Fruit fly (Drosophila melanogaster) whole organism, adult: Measurements from ENCODE around the gene Or7a.

Experiments used
- CG11617 ChIP-seq: fragments of 200-800 bp; sonication (Bioruptor generic); optimal IDR thresholded peaks from 2 replicates; lab custom pipeline; 2017; ENCODE audit warnings: mild to moderate bottlenecking, missing biosample characterization, missing genetic modification reagents, missing genetic modification characterization
- CG12768 ChIP-seq: fragments of 200-800 bp; sonication (Bioruptor generic); optimal IDR thresholded peaks from 2 replicates; lab custom pipeline; 2017; ENCODE audit warnings: missing biosample characterization, missing genetic modification characterization, mild to moderate bottlenecking, moderate library complexity, missing genetic modification reagents
- CG14711 ChIP-seq: fragments of 200-800 bp; sonication (Bioruptor generic); optimal IDR thresholded peaks from 2 replicates; lab custom pipeline; 2018; ENCODE audit warnings: missing biosample characterization, mild to moderate bottlenecking, missing genetic modification characterization, moderate library complexity
- CG1620 ChIP-seq: fragments of 200-800 bp; sonication (Bioruptor generic); optimal IDR thresholded peaks from 2 replicates; lab custom pipeline; 2016; ENCODE audit warnings: missing biosample characterization, missing genetic modification characterization
- CG33017 ChIP-seq: fragments of 200-800 bp; sonication (Bioruptor generic); optimal IDR thresholded peaks from 2 replicates; lab custom pipeline; 2018; ENCODE audit warnings: missing biosample characterization, mild to moderate bottlenecking, missing genetic modification characterization, moderate library complexity
- CG5204 ChIP-seq: fragments of 200-800 bp; sonication (Bioruptor generic); optimal IDR thresholded peaks from 2 replicates; lab custom pipeline; 2016; ENCODE audit warnings: missing biosample characterization, missing genetic modification characterization
- CG7045 ChIP-seq: fragments of 200-800 bp; sonication (Bioruptor generic); optimal IDR thresholded peaks from 2 replicates; lab custom pipeline; 2017; ENCODE audit warnings: missing biosample characterization, mild to moderate bottlenecking, missing genetic modification characterization
- CG7101 ChIP-seq: fragments of 200-800 bp; sonication (Bioruptor generic); optimal IDR thresholded peaks from 2 replicates; lab custom pipeline; 2018; ENCODE audit warnings: missing biosample characterization, mild to moderate bottlenecking, missing genetic modification characterization, moderate library complexity
- Clk ChIP-seq: fragments of 200-800 bp; sonication (Bioruptor generic); optimal IDR thresholded peaks from 2 replicates; lab custom pipeline; 2017; ENCODE audit warnings: missing biosample characterization, missing genetic modification characterization
- Crg-1 ChIP-seq: fragments of 200-800 bp; sonication (Bioruptor generic); optimal IDR thresholded peaks from 2 replicates; lab custom pipeline; 2016; ENCODE audit warnings: missing biosample characterization, missing genetic modification characterization
- Hr96 ChIP-seq: fragments of 200-800 bp; sonication (Bioruptor generic); optimal IDR thresholded peaks from 2 replicates; lab custom pipeline; 2016; ENCODE audit warnings: missing biosample characterization, missing genetic modification characterization
- Mnt ChIP-seq: fragments of 200-800 bp; sonication (Bioruptor generic); optimal IDR thresholded peaks from 2 replicates; lab custom pipeline; 2016; ENCODE audit warnings: missing biosample characterization, mild to moderate bottlenecking, missing genetic modification characterization
- bab1 ChIP-seq: fragments of 200-800 bp; sonication (Bioruptor generic); optimal IDR thresholded peaks from 3 replicates; lab custom pipeline; 2019; ENCODE audit warnings: missing biosample characterization, mild to moderate bottlenecking, missing genetic modification characterization, moderate library complexity
- cic ChIP-seq: fragments of 200-800 bp; sonication (Bioruptor generic); optimal IDR thresholded peaks from 2 replicates; lab custom pipeline; 2017; ENCODE audit warnings: missing biosample characterization, mild to moderate bottlenecking, missing genetic modification characterization, moderate library complexity
- cnc ChIP-seq, 2 experiments: fragments of >200 bp; optimal IDR thresholded peaks; 2 replicates each; lab custom pipeline; 2017
- kay ChIP-seq: fragments of 200-800 bp; sonication (Bioruptor generic); peaks from one replicate; lab custom pipeline; 2016; ENCODE audit warnings: missing biosample characterization, missing genetic modification characterization, borderline replicate concordance
- ovo ChIP-seq: fragments of 200-800 bp; sonication (Bioruptor generic); optimal IDR thresholded peaks from 2 replicates; lab custom pipeline; 2016; ENCODE audit warnings: missing biosample characterization, missing genetic modification characterization
- pad ChIP-seq: fragments of 200-800 bp; sonication (Bioruptor generic); optimal IDR thresholded peaks from 3 replicates; lab custom pipeline; 2017; ENCODE audit warnings: missing biosample characterization, missing genetic modification characterization, mild to moderate bottlenecking, moderate library complexity, missing genetic modification reagents
- tj ChIP-seq: fragments of 200-800 bp; sonication (Bioruptor generic); optimal IDR thresholded peaks from 3 replicates; lab custom pipeline; 2017; ENCODE audit warnings: missing biosample characterization, mild to moderate bottlenecking, missing genetic modification characterization, moderate library complexity
- toe ChIP-seq: fragments of 200-800 bp; sonication (Bioruptor generic); optimal IDR thresholded peaks from 2 replicates; lab custom pipeline; 2016; ENCODE audit warnings: missing biosample characterization, missing genetic modification characterization

The Or7a gene

dm6 chrX:8194559-8194958 lies 29.1 kb upstream of the Or7a start:
- no peak for TF ChIP-seq CG5204
- no peak for TF ChIP-seq pad (GFP tag; lab: Kevin White, UChicago)
- TF ChIP-seq CG12768 = no peak
- TF ChIP-seq cnc (optimal IDR thresholded peaks at IDR 0.05; lab: Kevin White, UChicago) = no peak
- TF ChIP-seq CG7045 (GFP tag; lab: Kevin White, UChicago) = no peak
- TF ChIP-seq CG33017 (tag; lab: Kevin White, UChicago) = no peak
- no peak for TF ChIP-seq kay (GFP tag; lab: Kevin White, UChicago)
- TF ChIP-seq bab1 (GFP tag; lab: Kevin White, UChicago) = no peak
- TF ChIP-seq CG1620 (GFP tag; lab: Kevin White, UChicago) = no peak
- TF ChIP-seq CG7101 (tag; lab: Kevin White, UChicago) = no peak
- no peak for TF ChIP-seq Crg-1 (GFP tag; lab: Kevin White, UChicago)
- no peak for TF ChIP-seq ovo (GFP tag; lab: Kevin White, UChicago)
- no peak for TF ChIP-seq tj (GFP tag; lab: Kevin White, UChicago)
- TF ChIP-seq CG14711 = no peak
- no peak for TF ChIP-seq CG11617
- no peak for TF ChIP-seq Hr96 (GFP tag; lab: Kevin White, UChicago)
- TF ChIP-seq toe (GFP tag; lab: Kevin White, UChicago) = no peak
- TF ChIP-seq Mnt = no peak
- TF ChIP-seq cic = no peak
- TF ChIP-seq Clk (GFP tag; lab: Kevin White, UChicago) = no peak

- TF ChIP-seq bab1 (GFP tag; lab: Kevin White, UChicago) (peak; percentile 87), CG5204 (no peak), pad (GFP tag; lab: Kevin White, UChicago) (peak; percentile 8), Mnt (peak; percentile 16), CG12768 (peak; percentile 28), ovo (GFP tag; lab: Kevin White, UChicago) (peak; percentile 90), tj (GFP tag; lab: Kevin White, UChicago) (peak; percentile 74), CG1620 (GFP tag; lab: Kevin White, UChicago) (peak; percentile 18), cnc (optimal IDR thresholded peaks at IDR 0.05; lab: Kevin White, UChicago) (no peak), kay (GFP tag; lab: Kevin White, UChicago) (peak; percentile 85), CG33017 (tag; lab: Kevin White, UChicago) (no peak), CG7045 (GFP tag; lab: Kevin White, UChicago) (no peak), CG7101 (tag; lab: Kevin White, UChicago) (peak; percentile 22), toe (GFP tag; lab: Kevin White, UChicago) (peak; percentile 30)
Measured at dm6 chrX:8193017-8193556, 27.6 kb upstream of the Or7a start.

dm6 chrX:8192191-8192590 lies 26.7 kb upstream of the Or7a start:
- TF ChIP-seq Hr96 (GFP tag; lab: Kevin White, UChicago) (no peak), bab1 (GFP tag; lab: Kevin White, UChicago) (no peak), CG5204 (no peak), cnc (optimal IDR thresholded peaks at IDR 0.05; lab: Kevin White, UChicago) (no peak)

dm6 chrX:8179858-8180257 lies 14.3 kb upstream of the Or7a start:
- TF ChIP-seq pad (GFP tag; lab: Kevin White, UChicago) = no peak

DNA sequence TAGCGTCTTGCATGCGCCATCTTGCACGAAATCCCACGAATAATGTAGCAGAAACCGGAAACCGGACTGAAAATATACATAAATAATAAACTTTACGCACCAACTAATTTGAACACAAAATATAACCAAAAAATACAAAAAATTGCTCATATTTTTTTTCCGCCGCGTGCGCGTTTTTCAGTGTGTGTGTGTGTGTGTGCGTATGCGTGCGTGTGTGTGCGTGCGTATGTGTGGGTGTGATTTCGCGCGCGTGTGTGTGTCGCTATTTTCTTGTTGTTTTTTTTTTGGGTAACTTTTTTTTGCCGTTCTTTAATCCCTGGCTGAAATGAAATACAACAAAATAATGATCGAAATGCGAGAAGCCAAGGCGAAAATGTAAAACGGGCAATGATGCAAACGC lies 13.5 kb upstream of the Or7a start:
- TF ChIP-seq Clk (GFP tag; lab: Kevin White, UChicago) (no peak), bab1 (GFP tag; lab: Kevin White, UChicago) (no peak), cic (no peak)

- no peak for TF ChIP-seq bab1 (GFP tag; lab: Kevin White, UChicago)
- no peak for TF ChIP-seq Mnt
- no peak for TF ChIP-seq CG1620 (GFP tag; lab: Kevin White, UChicago)
- TF ChIP-seq cnc (optimal IDR thresholded peaks at IDR 0.05; lab: Kevin White, UChicago) = no peak
- TF ChIP-seq CG12768 = no peak
- no peak for TF ChIP-seq Clk (GFP tag; lab: Kevin White, UChicago)
- no peak for TF ChIP-seq CG7101 (tag; lab: Kevin White, UChicago)
- TF ChIP-seq Crg-1 (GFP tag; lab: Kevin White, UChicago) = no peak
- TF ChIP-seq tj (GFP tag; lab: Kevin White, UChicago) = no peak
- no peak for TF ChIP-seq Hr96 (GFP tag; lab: Kevin White, UChicago)
- no peak for TF ChIP-seq CG5204
- no peak for TF ChIP-seq CG11617
- no peak for TF ChIP-seq CG7045 (GFP tag; lab: Kevin White, UChicago)
- no peak for TF ChIP-seq CG14711
- TF ChIP-seq cic = no peak
- no peak for TF ChIP-seq toe (GFP tag; lab: Kevin White, UChicago)
- no peak for TF ChIP-seq pad (GFP tag; lab: Kevin White, UChicago)
Measured at dm6 chrX:8178165-8178955, 12.9 kb upstream of the Or7a start, which contains the start of gene sdt. Gene sdt, plus strand, starts transcription at chrX:8178549.

DNA sequence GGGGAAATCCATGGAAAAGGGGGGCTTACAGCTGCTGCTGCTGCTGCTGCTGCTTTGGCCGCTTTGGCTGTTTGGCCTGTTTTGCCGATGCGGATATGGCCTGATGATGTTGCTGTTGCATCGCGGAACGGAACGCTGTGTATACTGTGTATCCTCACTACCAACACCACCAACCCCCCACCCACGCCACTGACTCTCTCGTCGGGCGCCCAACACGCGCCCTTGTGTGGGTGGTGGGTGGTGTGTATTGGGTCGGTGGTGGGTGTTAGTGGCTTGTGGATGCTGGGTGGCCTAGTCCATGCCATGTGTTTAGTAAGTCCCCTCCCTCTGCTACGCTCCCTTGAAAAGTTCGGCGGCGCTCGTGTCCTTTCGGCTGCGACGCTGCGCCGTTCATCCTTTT lies 12.2 kb upstream of the Or7a start:
- TF ChIP-seq CG11617 (no peak), ovo (GFP tag; lab: Kevin White, UChicago) (no peak), Mnt (no peak), Hr96 (GFP tag; lab: Kevin White, UChicago) (no peak), pad (GFP tag; lab: Kevin White, UChicago) (peak; percentile 17), Crg-1 (GFP tag; lab: Kevin White, UChicago) (no peak)
